Fruit fly (Drosophila melanogaster) whole organism, embryonic: ENCODE results near the gene Zn72D.
A peak's percentile ranks its signal among the peaks of the same experiment; 100 is the strongest.

ENCODE experiments used
- Atf-2 ChIP-seq: fragments of 200-800 bp; sonication (Bioruptor generic); optimal IDR thresholded peaks from 2 replicates; lab custom pipeline; 2016; ENCODE audit warnings: missing biosample characterization, missing genetic modification characterization
- Bdp1 ChIP-seq: fragments of 200-800 bp; sonication (Bioruptor generic); optimal IDR thresholded peaks from 3 replicates; lab custom pipeline; 2016; ENCODE audit warnings: missing biosample characterization, missing genetic modification characterization
- C15 ChIP-seq: fragments of 200-800 bp; sonication (Bioruptor generic); IDR thresholded peaks from 3 replicates; pipeline ENCODE4 v1.3.6; 2022; ENCODE audit warnings: missing biosample characterization, missing genetic modification characterization
- CG10654 ChIP-seq: fragments of 200-800 bp; sonication (Bioruptor generic); optimal IDR thresholded peaks from 2 replicates; lab custom pipeline; 2016; ENCODE audit warnings: missing biosample characterization, missing genetic modification characterization
- CG11695 ChIP-seq: fragments of 200-800 bp; sonication (Bioruptor generic); IDR thresholded peaks from 3 replicates; pipeline ENCODE4 v1.3.6; 2022; ENCODE audit warnings: missing biosample characterization, missing genetic modification characterization
- CG12744 ChIP-seq: fragments of 200-800 bp; sonication (Bioruptor generic); optimal IDR thresholded peaks from 2 replicates; lab custom pipeline; 2016; ENCODE audit warnings: missing biosample characterization, missing genetic modification characterization
- CG16863 ChIP-seq: fragments of 200-800 bp; sonication (Bioruptor generic); optimal IDR thresholded peaks from 3 replicates; lab custom pipeline; 2016; ENCODE audit warnings: missing biosample characterization, missing genetic modification characterization
- CG17829 ChIP-seq: fragments of 200-800 bp; optimal IDR thresholded peaks from 2 replicates; lab custom pipeline; 2019; ENCODE audit warnings: missing biosample characterization, mild to moderate bottlenecking, missing genetic modification characterization, moderate library complexity
- CG18476 ChIP-seq: fragments of 200-800 bp; sonication (Bioruptor generic); optimal IDR thresholded peaks from 2 replicates; lab custom pipeline; 2016; ENCODE audit warnings: missing biosample characterization, mild to moderate bottlenecking, missing genetic modification characterization
- CG30431 ChIP-seq: fragments of 200-800 bp; sonication (Bioruptor generic); optimal IDR thresholded peaks from 2 replicates; lab custom pipeline; 2017; ENCODE audit warnings: missing biosample characterization, missing genetic modification characterization
- CG3065 ChIP-seq: fragments of 200-800 bp; sonication (Bioruptor generic); optimal IDR thresholded peaks from 2 replicates; lab custom pipeline; 2016; ENCODE audit warnings: missing biosample characterization, missing genetic modification characterization
- CG31224 ChIP-seq: fragments of 200-800 bp; sonication (Bioruptor generic); IDR thresholded peaks from 2 replicates; pipeline ENCODE4 v1.3.6; 2022; ENCODE audit warnings: missing biosample characterization, missing genetic modification characterization
- CG32532 ChIP-seq: fragments of 200-800 bp; sonication (Bioruptor generic); IDR thresholded peaks from 2 replicates; pipeline ENCODE4 v1.3.6; 2022; ENCODE audit warnings: missing biosample characterization, missing genetic modification characterization
- CG33557 ChIP-seq: fragments of 200-800 bp; sonication (Bioruptor generic); optimal IDR thresholded peaks from 2 replicates; lab custom pipeline; 2019; ENCODE audit warnings: missing biosample characterization, mild to moderate bottlenecking, missing genetic modification characterization, moderate library complexity
- CG42726 ChIP-seq: fragments of 200-800 bp; sonication (Bioruptor generic); IDR thresholded peaks from 2 replicates; pipeline ENCODE4 v1.3.6; 2022; ENCODE audit warnings: missing biosample characterization, missing genetic modification characterization; ENCODE audit not compliant: partially characterized antibody
- CG4360 ChIP-seq: fragments of 200-800 bp; sonication (Bioruptor generic); IDR thresholded peaks from 2 replicates; pipeline ENCODE4 v1.3.6; 2022; ENCODE audit warnings: missing biosample characterization, missing genetic modification characterization
- CG5180 ChIP-seq: fragments of 200-800 bp; sonication (Bioruptor generic); optimal IDR thresholded peaks from 3 replicates; lab custom pipeline; 2017; ENCODE audit warnings: missing biosample characterization, missing genetic modification characterization, mild to moderate bottlenecking, moderate library complexity, missing genetic modification reagents
- CG7357 ChIP-seq: fragments of 200-800 bp; sonication (Bioruptor generic); IDR thresholded peaks from 3 replicates; pipeline ENCODE4 v1.3.6; 2022; ENCODE audit warnings: missing biosample characterization, missing genetic modification characterization
- CG7839 ChIP-seq: fragments of 200-800 bp; sonication (Bioruptor generic); optimal IDR thresholded peaks from 3 replicates; lab custom pipeline; 2018; ENCODE audit warnings: missing biosample characterization, mild to moderate bottlenecking, missing genetic modification characterization, moderate library complexity
- Dll ChIP-seq: fragments of 200-800 bp; sonication (Bioruptor generic); IDR thresholded peaks from 4 replicates; pipeline ENCODE4 v1.3.6; 2022; ENCODE audit warnings: missing biosample characterization, missing genetic modification characterization; ENCODE audit not compliant: partially characterized antibody
- H15 ChIP-seq: fragments of 200-800 bp; sonication (Bioruptor generic); IDR thresholded peaks from 3 replicates; pipeline ENCODE4 v1.3.6; 2022; ENCODE audit warnings: missing biosample characterization, missing genetic modification characterization
- HLHmδ ChIP-seq: fragments of 200-800 bp; sonication (Bioruptor generic); optimal IDR thresholded peaks from 2 replicates; lab custom pipeline; 2018; ENCODE audit warnings: missing biosample characterization, mild to moderate bottlenecking, missing genetic modification characterization, moderate library complexity
- Hsf ChIP-seq: fragments of 200-800 bp; sonication (Bioruptor generic); optimal IDR thresholded peaks from 3 replicates; lab custom pipeline; 2016; ENCODE audit warnings: missing biosample characterization, missing genetic modification characterization
- Mrtf ChIP-seq: fragments of 200-800 bp; sonication (Bioruptor generic); IDR thresholded peaks from 3 replicates; pipeline ENCODE4 v1.3.6; 2022; ENCODE audit warnings: missing biosample characterization, missing genetic modification characterization
- NFAT ChIP-seq: fragments of 200-800 bp; sonication (Bioruptor generic); IDR thresholded peaks from 2 replicates; pipeline ENCODE4 v1.3.6; 2022; ENCODE audit warnings: missing biosample characterization, missing genetic modification characterization
- Scr ChIP-seq: fragments of 200-800 bp; sonication (Bioruptor generic); IDR thresholded peaks from 2 replicates; pipeline ENCODE4 v1.3.6; 2022; ENCODE audit warnings: missing biosample characterization, missing genetic modification characterization; ENCODE audit not compliant: partially characterized antibody
- Sry-δ ChIP-seq: fragments of 200-800 bp; sonication (Bioruptor generic); optimal IDR thresholded peaks from 2 replicates; lab custom pipeline; 2016; ENCODE audit warnings: missing biosample characterization, missing genetic modification characterization
- amos ChIP-seq: fragments of 200-800 bp; sonication (Bioruptor generic); IDR thresholded peaks from 2 replicates; pipeline ENCODE4 v1.3.6; 2022; ENCODE audit warnings: missing biosample characterization, missing genetic modification characterization; ENCODE audit not compliant: partially characterized antibody
- bab2 ChIP-seq: fragments of 200-800 bp; sonication (Bioruptor generic); optimal IDR thresholded peaks from 2 replicates; lab custom pipeline; 2016; ENCODE audit warnings: missing biosample characterization, missing genetic modification characterization
- bbx ChIP-seq: fragments of 200-800 bp; sonication (Bioruptor generic); IDR thresholded peaks from 2 replicates; pipeline ENCODE4 v1.3.6; 2022; ENCODE audit warnings: missing biosample characterization, missing genetic modification characterization; ENCODE audit not compliant: partially characterized antibody
- ewg ChIP-seq: fragments of 200-800 bp; sonication (Bioruptor generic); optimal IDR thresholded peaks from 3 replicates; lab custom pipeline; 2017; ENCODE audit warnings: mild to moderate bottlenecking, missing biosample characterization, missing genetic modification reagents, missing genetic modification characterization
- fd3F ChIP-seq: fragments of 200-800 bp; sonication (Bioruptor generic); optimal IDR thresholded peaks from 2 replicates; lab custom pipeline; 2018; ENCODE audit warnings: missing biosample characterization, mild to moderate bottlenecking, missing genetic modification characterization, moderate library complexity
- ftz-f1 ChIP-seq: fragments of 200-800 bp; sonication (Bioruptor generic); optimal IDR thresholded peaks from 2 replicates; lab custom pipeline; 2016; ENCODE audit warnings: missing biosample characterization, missing genetic modification characterization
- grau ChIP-seq: fragments of 200-800 bp; optimal IDR thresholded peaks from 3 replicates; lab custom pipeline; 2019; ENCODE audit warnings: missing biosample characterization, mild to moderate bottlenecking, missing genetic modification characterization, moderate library complexity
- gro ChIP-seq: fragments of 200-800 bp; sonication (Bioruptor generic); optimal IDR thresholded peaks from 2 replicates; lab custom pipeline; 2016; ENCODE audit warnings: missing biosample characterization, missing genetic modification characterization
- h ChIP-seq: fragments of >200 bp; optimal IDR thresholded peaks from 2 replicates; lab custom pipeline; 2017
- inv ChIP-seq: fragments of 200-800 bp; sonication (Bioruptor generic); IDR thresholded peaks from 2 replicates; pipeline ENCODE4 v1.3.6; 2022; ENCODE audit warnings: missing biosample characterization, missing genetic modification characterization; ENCODE audit not compliant: partially characterized antibody
- nom ChIP-seq: fragments of 200-800 bp; sonication (Bioruptor generic); optimal IDR thresholded peaks from 2 replicates; lab custom pipeline; 2017; ENCODE audit warnings: missing biosample characterization, missing genetic modification characterization, mild to moderate bottlenecking, moderate library complexity, missing genetic modification reagents
- org-1 ChIP-seq: fragments of 200-800 bp; sonication (Bioruptor generic); optimal IDR thresholded peaks from 2 replicates; lab custom pipeline; 2017; ENCODE audit warnings: missing biosample characterization, missing genetic modification characterization
- pum ChIP-seq: fragments of 200-800 bp; sonication (Bioruptor generic); optimal IDR thresholded peaks from 2 replicates; lab custom pipeline; 2016; ENCODE audit warnings: missing biosample characterization, missing genetic modification characterization
- rib ChIP-seq: fragments of 200-800 bp; sonication (Bioruptor generic); IDR thresholded peaks from 2 replicates; pipeline ENCODE4 v1.3.6; 2022; ENCODE audit warnings: missing biosample characterization, missing genetic modification characterization
- row ChIP-seq: fragments of 200-800 bp; sonication (Bioruptor generic); IDR thresholded peaks from 3 replicates; pipeline ENCODE4 v1.3.6; 2022; ENCODE audit warnings: missing biosample characterization, missing genetic modification characterization
- schlank ChIP-seq: fragments of 200-800 bp; sonication (Bioruptor generic); optimal IDR thresholded peaks from 2 replicates; lab custom pipeline; 2018; ENCODE audit warnings: missing biosample characterization, mild to moderate bottlenecking, missing genetic modification characterization
- sens ChIP-seq: fragments of 200-800 bp; sonication (Bioruptor generic); peaks from one replicate; lab custom pipeline; 2016; ENCODE audit warnings: missing biosample characterization, missing genetic modification characterization
- shn ChIP-seq: fragments of 200-800 bp; sonication (Bioruptor generic); optimal IDR thresholded peaks from 3 replicates; lab custom pipeline; 2016; ENCODE audit warnings: missing biosample characterization, missing genetic modification characterization
- tap ChIP-seq: fragments of 200-800 bp; optimal IDR thresholded peaks from 3 replicates; lab custom pipeline; 2019; ENCODE audit warnings: missing biosample characterization, mild to moderate bottlenecking, missing genetic modification characterization, moderate library complexity
- tgo ChIP-seq: fragments of 200-800 bp; sonication (Bioruptor generic); IDR thresholded peaks from 3 replicates; pipeline ENCODE4 v1.3.6; 2022; ENCODE audit warnings: missing biosample characterization, missing genetic modification characterization
- tna ChIP-seq: fragments of 200-800 bp; sonication (Bioruptor generic); IDR thresholded peaks from 2 replicates; pipeline ENCODE4 v1.3.6; 2022; ENCODE audit warnings: missing biosample characterization, missing genetic modification characterization; ENCODE audit not compliant: partially characterized antibody
- usp ChIP-seq: fragments of >200 bp; optimal IDR thresholded peaks from 2 replicates; lab custom pipeline; 2017; ENCODE audit warnings: missing biosample characterization, missing genetic modification characterization
- vfl ChIP-seq: fragments of 200-800 bp; sonication (Bioruptor generic); optimal IDR thresholded peaks from 2 replicates; lab custom pipeline; 2016; ENCODE audit warnings: missing biosample characterization, missing genetic modification characterization
- zf30C ChIP-seq: fragments of 200-800 bp; sonication (Bioruptor generic); optimal IDR thresholded peaks from 3 replicates; lab custom pipeline; 2018; ENCODE audit warnings: missing biosample characterization, mild to moderate bottlenecking, missing genetic modification characterization

Gene Zn72D

dm6 chr3L:16112069-16112820 lies at the start of gene Zn72D (continued):
- TF ChIP-seq CG10654 (GFP tag; lab: Kevin White, UChicago) = no peak
- no peak for TF ChIP-seq fd3F
- no peak for TF ChIP-seq CG7839 (tag; lab: Kevin White, UChicago)
- TF ChIP-seq Scr = peak; percentile 58
- no peak for TF ChIP-seq tap (tag; lab: Kevin White, UChicago)
- TF ChIP-seq tna (GFP tag; lab: Robert Waterston, UW) = no peak
- no peak for TF ChIP-seq gro (GFP tag; lab: Kevin White, UChicago)
- TF ChIP-seq bbx (GFP tag; lab: Robert Waterston, UW) = no peak
- TF ChIP-seq bab2 (GFP tag; lab: Kevin White, UChicago) = no peak
- TF ChIP-seq inv (GFP tag; lab: Robert Waterston, UW) = no peak
- no peak for TF ChIP-seq NFAT (GFP tag; lab: Robert Waterston, UW)
- no peak for TF ChIP-seq C15 (GFP tag; lab: Robert Waterston, UW)
- no peak for TF ChIP-seq CG17829
- no peak for TF ChIP-seq schlank (tag; lab: Kevin White, UChicago)
- no peak for TF ChIP-seq rib (GFP tag; lab: Robert Waterston, UW)
- TF ChIP-seq CG42726 (GFP tag; lab: Robert Waterston, UW) = no peak
- no peak for TF ChIP-seq HLHmδ (GFP tag; lab: Kevin White, UChicago)
- no peak for TF ChIP-seq Bdp1 (GFP tag; lab: Kevin White, UChicago)
- no peak for TF ChIP-seq H15 (GFP tag; lab: Robert Waterston, UW)
- no peak for TF ChIP-seq zf30C (GFP tag; lab: Kevin White, UChicago)
- no peak for TF ChIP-seq CG3065
- no peak for TF ChIP-seq CG4360 (GFP tag; lab: Robert Waterston, UW)
- TF ChIP-seq nom (GFP tag; lab: Kevin White, UChicago) = peak; percentile 47
- no peak for TF ChIP-seq ewg (GFP tag; lab: Kevin White, UChicago)
- TF ChIP-seq CG7357 = no peak
- no peak for TF ChIP-seq CG31224 (GFP tag; lab: Robert Waterston, UW)
- TF ChIP-seq tgo (GFP tag; lab: Robert Waterston, UW) = no peak
- TF ChIP-seq amos (GFP tag; lab: Robert Waterston, UW) = 0 out of 2 replicates have a peak, but pooled peaks have one; percentile 18
- no peak for TF ChIP-seq Mrtf
- no peak for TF ChIP-seq CG12744
- TF ChIP-seq CG11695 (GFP tag; lab: Robert Waterston, UW) = no peak
- TF ChIP-seq CG32532 = no peak
- peak; percentile 44 for TF ChIP-seq sens (GFP tag; lab: Kevin White, UChicago)
- TF ChIP-seq CG18476 (GFP tag; lab: Kevin White, UChicago) = no peak
- TF ChIP-seq Dll = peak; percentile 45; the same call in 1 of the 4 replicates
- TF ChIP-seq CG33557 (GFP tag; lab: Kevin White, UChicago) = no peak
- no peak for TF ChIP-seq ftz-f1 (GFP tag; lab: Kevin White, UChicago)
- peak; percentile 72 for TF ChIP-seq Sry-δ (GFP tag; lab: Kevin White, UChicago)
- no peak for TF ChIP-seq Hsf (GFP tag; lab: Kevin White, UChicago)
- TF ChIP-seq Atf-2 (GFP tag; lab: Kevin White, UChicago) = no peak
- no peak for TF ChIP-seq shn (GFP tag; lab: Kevin White, UChicago)
- TF ChIP-seq CG30431 = no peak
- TF ChIP-seq CG5180 (GFP tag; lab: Kevin White, UChicago) = no peak
- TF ChIP-seq usp (GFP tag; lab: Kevin White, UChicago) = no peak
- no peak for TF ChIP-seq vfl
- TF ChIP-seq grau (tag; lab: Kevin White, UChicago) = peak; percentile 2
- no peak for TF ChIP-seq h (lab: Kevin White, UChicago)
- TF ChIP-seq pum (GFP tag; lab: Kevin White, UChicago) = no peak
- TF ChIP-seq org-1 (GFP tag; lab: Kevin White, UChicago) = no peak
- TF ChIP-seq CG16863 (GFP tag; lab: Kevin White, UChicago) = no peak
- peak; percentile 28; the same call in 1 of the 3 replicates for TF ChIP-seq row (GFP tag; lab: Robert Waterston, UW)
